Fruit fly (Drosophila melanogaster) whole organism, embryonic: ENCODE measurements around the gene CG46465.

Experiments used
- ATbp ChIP-seq: fragments of 200-800 bp; sonication (Bioruptor generic); optimal IDR thresholded peaks from 2 replicates; lab custom pipeline; 2017; ENCODE audit warnings: missing biosample characterization, mild to moderate bottlenecking, missing genetic modification characterization, missing genetic modification reagents
- Atf-2 ChIP-seq: fragments of 200-800 bp; sonication (Bioruptor generic); optimal IDR thresholded peaks from 2 replicates; lab custom pipeline; 2016; ENCODE audit warnings: missing biosample characterization, missing genetic modification characterization
- Atf3 ChIP-seq: fragments of 200-800 bp; sonication (Bioruptor generic); optimal IDR thresholded peaks from 3 replicates; lab custom pipeline; 2016; ENCODE audit warnings: missing biosample characterization, missing genetic modification characterization
- Bteb2 ChIP-seq: fragments of 200-800 bp; sonication (Bioruptor generic); optimal IDR thresholded peaks from 2 replicates; lab custom pipeline; 2016; ENCODE audit warnings: missing biosample characterization, missing genetic modification characterization
- CG11695 ChIP-seq: fragments of 200-800 bp; sonication (Bioruptor generic); IDR thresholded peaks from 3 replicates; pipeline ENCODE4 v1.3.6; 2022; ENCODE audit warnings: missing biosample characterization, missing genetic modification characterization
- CG12942 ChIP-seq: fragments of 200-800 bp; sonication (Bioruptor generic); optimal IDR thresholded peaks from 3 replicates; lab custom pipeline; 2016; ENCODE audit warnings: missing biosample characterization, missing genetic modification characterization
- CG14860 ChIP-seq: fragments of 200-800 bp; sonication (Bioruptor generic); IDR thresholded peaks from 3 replicates; pipeline ENCODE4 v1.3.6; 2022; ENCODE audit warnings: missing biosample characterization, missing genetic modification characterization; ENCODE audit not compliant: partially characterized antibody
- CG15601 ChIP-seq: fragments of 200-800 bp; sonication (Bioruptor generic); optimal IDR thresholded peaks from 3 replicates; lab custom pipeline; 2019; ENCODE audit warnings: missing biosample characterization, mild to moderate bottlenecking, missing genetic modification characterization, moderate library complexity
- CG16815 ChIP-seq: fragments of 200-800 bp; sonication (Bioruptor generic); optimal IDR thresholded peaks from 3 replicates; lab custom pipeline; 2017; ENCODE audit warnings: missing biosample characterization, mild to moderate bottlenecking, missing genetic modification characterization
- CG17829 ChIP-seq: fragments of 200-800 bp; optimal IDR thresholded peaks from 2 replicates; lab custom pipeline; 2019; ENCODE audit warnings: missing biosample characterization, mild to moderate bottlenecking, missing genetic modification characterization, moderate library complexity
- CG18011 ChIP-seq: fragments of 200-800 bp; sonication (Bioruptor generic); optimal IDR thresholded peaks from 2 replicates; lab custom pipeline; 2017; ENCODE audit warnings: missing biosample characterization, missing genetic modification characterization, mild to moderate bottlenecking, moderate library complexity, missing genotype
- CG2875 ChIP-seq: fragments of 200-800 bp; sonication (Bioruptor generic); optimal IDR thresholded peaks from 2 replicates; lab custom pipeline; 2017; ENCODE audit warnings: missing biosample characterization, mild to moderate bottlenecking, missing genetic modification characterization, missing genetic modification reagents
- CG30431 ChIP-seq: fragments of 200-800 bp; sonication (Bioruptor generic); optimal IDR thresholded peaks from 2 replicates; lab custom pipeline; 2017; ENCODE audit warnings: missing biosample characterization, missing genetic modification characterization
- CG3407 ChIP-seq: fragments of 200-800 bp; sonication (Bioruptor generic); optimal IDR thresholded peaks from 2 replicates; lab custom pipeline; 2018; ENCODE audit warnings: missing biosample characterization, mild to moderate bottlenecking, missing genetic modification characterization
- CG3995 ChIP-seq: fragments of 200-800 bp; sonication (Bioruptor generic); optimal IDR thresholded peaks from 3 replicates; lab custom pipeline; 2016; ENCODE audit warnings: missing biosample characterization, missing genetic modification characterization
- CG4328 ChIP-seq: fragments of 200-800 bp; sonication (Bioruptor generic); optimal IDR thresholded peaks from 3 replicates; lab custom pipeline; 2017; ENCODE audit warnings: missing biosample characterization, missing genetic modification reagents, missing genetic modification characterization
- CG4617 ChIP-seq: fragments of 200-800 bp; sonication (Bioruptor generic); optimal IDR thresholded peaks from 3 replicates; lab custom pipeline; 2016; ENCODE audit warnings: missing biosample characterization, missing genetic modification characterization, borderline replicate concordance
- CG5245 ChIP-seq: fragments of 200-800 bp; sonication (Bioruptor generic); optimal IDR thresholded peaks from 3 replicates; lab custom pipeline; 2016; ENCODE audit warnings: missing biosample characterization, missing genetic modification characterization
- CG6654 ChIP-seq: fragments of 200-800 bp; sonication (Bioruptor generic); optimal IDR thresholded peaks from 2 replicates; lab custom pipeline; 2017; ENCODE audit warnings: missing biosample characterization, mild to moderate bottlenecking, missing genetic modification characterization
- CG6765 ChIP-seq: fragments of 200-800 bp; sonication (Bioruptor generic); optimal IDR thresholded peaks from 3 replicates; lab custom pipeline; 2017; ENCODE audit warnings: missing biosample characterization, mild to moderate bottlenecking, missing genetic modification characterization
- D19A ChIP-seq: fragments of 200-800 bp; optimal IDR thresholded peaks from 3 replicates; lab custom pipeline; 2019; ENCODE audit warnings: missing biosample characterization, mild to moderate bottlenecking, missing genetic modification characterization, moderate library complexity
- H2.0 ChIP-seq: fragments of 200-800 bp; sonication (Bioruptor generic); IDR thresholded peaks from 2 replicates; pipeline ENCODE4 v1.3.6; 2022; ENCODE audit warnings: missing biosample characterization, missing genetic modification characterization
- Hand ChIP-seq: fragments of 200-800 bp; sonication (Bioruptor generic); optimal IDR thresholded peaks from 2 replicates; lab custom pipeline; 2017; ENCODE audit warnings: mild to moderate bottlenecking, missing biosample characterization, missing genetic modification reagents, missing genetic modification characterization
- Hey ChIP-seq: fragments of 200-800 bp; sonication (Bioruptor generic); optimal IDR thresholded peaks from 3 replicates; lab custom pipeline; 2018; ENCODE audit warnings: missing biosample characterization, mild to moderate bottlenecking, missing genetic modification characterization
- HmgZ ChIP-seq: fragments of 200-800 bp; sonication (Bioruptor generic); optimal IDR thresholded peaks from 2 replicates; lab custom pipeline; 2018; ENCODE audit warnings: missing biosample characterization, mild to moderate bottlenecking, missing genetic modification characterization
- Hmx ChIP-seq: fragments of 200-800 bp; sonication (Bioruptor generic); optimal IDR thresholded peaks from 2 replicates; lab custom pipeline; 2016; ENCODE audit warnings: missing biosample characterization, missing genetic modification characterization
- Hr39 ChIP-seq: fragments of >200 bp; optimal IDR thresholded peaks from 2 replicates; lab custom pipeline; 2017
- Lim3 ChIP-seq: fragments of 200-800 bp; sonication (Bioruptor generic); IDR thresholded peaks from 2 replicates; pipeline ENCODE4 v1.3.6; 2022; ENCODE audit warnings: missing biosample characterization, missing genetic modification characterization
- Mad ChIP-seq: fragments of 200-800 bp; sonication (Bioruptor generic); optimal IDR thresholded peaks from 2 replicates; lab custom pipeline; 2016; ENCODE audit warnings: missing biosample characterization, missing genetic modification characterization
- Nf-YA ChIP-seq: fragments of 200-800 bp; sonication (Bioruptor generic); IDR thresholded peaks from 2 replicates; pipeline ENCODE4 v1.3.6; 2022; ENCODE audit warnings: missing biosample characterization, missing genetic modification characterization
- Opbp ChIP-seq: fragments of 200-800 bp; sonication (Bioruptor generic); IDR thresholded peaks from 3 replicates; pipeline ENCODE4 v1.3.6; 2022; ENCODE audit warnings: missing biosample characterization, missing genetic modification characterization; ENCODE audit not compliant: partially characterized antibody
- Optix ChIP-seq: fragments of 200-800 bp; sonication (Bioruptor generic); IDR thresholded peaks from 3 replicates; pipeline ENCODE4 v1.3.6; 2022; ENCODE audit warnings: missing biosample characterization, missing genetic modification characterization
- PHDP ChIP-seq: fragments of 200-800 bp; sonication (Bioruptor generic); optimal IDR thresholded peaks from 3 replicates; lab custom pipeline; 2018; ENCODE audit warnings: missing biosample characterization, mild to moderate bottlenecking, missing genetic modification characterization, moderate library complexity
- Scr ChIP-seq: fragments of 200-800 bp; sonication (Bioruptor generic); IDR thresholded peaks from 2 replicates; pipeline ENCODE4 v1.3.6; 2022; ENCODE audit warnings: missing biosample characterization, missing genetic modification characterization; ENCODE audit not compliant: partially characterized antibody
- Spps ChIP-seq: fragments of 200-800 bp; sonication (Bioruptor generic); optimal IDR thresholded peaks from 2 replicates; lab custom pipeline; 2018; ENCODE audit warnings: missing biosample characterization, mild to moderate bottlenecking, missing genetic modification characterization
- cad ChIP-seq: fragments of >200 bp; optimal IDR thresholded peaks from 2 replicates; lab custom pipeline; 2017; ENCODE audit warnings: missing biosample characterization, missing genetic modification characterization
- chm ChIP-seq: fragments of 200-800 bp; sonication (Bioruptor generic); IDR thresholded peaks from 2 replicates; pipeline ENCODE4 v1.3.6; 2022; ENCODE audit warnings: missing biosample characterization, missing genetic modification characterization
- emc ChIP-seq: fragments of 200-800 bp; sonication (Bioruptor generic); optimal IDR thresholded peaks from 2 replicates; lab custom pipeline; 2016; ENCODE audit warnings: missing biosample characterization, missing genetic modification characterization
- eve ChIP-seq, 2 experiments: fragments of >200 bp; optimal IDR thresholded peaks; 2 replicates each; lab custom pipeline; 2017; ENCODE audit warnings: missing biosample characterization in 2 of 2, missing genetic modification characterization in 2 of 2
- fd96Cb ChIP-seq: fragments of 200-800 bp; sonication (Bioruptor generic); optimal IDR thresholded peaks from 2 replicates; lab custom pipeline; 2018; ENCODE audit warnings: missing biosample characterization, mild to moderate bottlenecking, missing genetic modification characterization, moderate library complexity
- hkb ChIP-seq, 2 experiments: fragments of 200-800 bp in 1 of 2; fragments of >200 bp in 1 of 2; sonication (Bioruptor generic) in 1 of 2; IDR thresholded peaks in 1 of 2; optimal IDR thresholded peaks in 1 of 2; 2 replicates each; pipeline versions ENCODE4 v1.3.6 to Lab custom; 2017 to 2022; ENCODE audit warnings: missing biosample characterization in 1 of 2, missing genetic modification characterization in 1 of 2
- insv ChIP-seq, 2 experiments: fragments of 200-800 bp; sonication (Bioruptor generic); optimal IDR thresholded peaks; 3 replicates each; lab custom pipeline; 2016 to 2018; ENCODE audit warnings: missing biosample characterization in 2 of 2, missing genetic modification characterization in 2 of 2
- kni ChIP-seq: fragments of 200-800 bp; sonication (Bioruptor generic); optimal IDR thresholded peaks from 3 replicates; lab custom pipeline; 2017; ENCODE audit warnings: mild to moderate bottlenecking, missing biosample characterization, missing genetic modification reagents, missing genetic modification characterization
- lola ChIP-seq, 3 experiments: fragments of >200 bp in 2 of 3; fragments of 200-800 bp in 1 of 3; sonication (Bioruptor generic) in 1 of 3; optimal IDR thresholded peaks; 2 replicates each; lab custom pipeline; 2017 to 2019; ENCODE audit warnings: missing biosample characterization in 3 of 3, missing genetic modification characterization in 3 of 3, mild to moderate bottlenecking in 1 of 3, moderate library complexity in 1 of 3
- onecut ChIP-seq: fragments of 200-800 bp; sonication (Bioruptor generic); IDR thresholded peaks from 2 replicates; pipeline ENCODE4 v1.3.6; 2022; ENCODE audit warnings: missing biosample characterization, missing genetic modification characterization
- org-1 ChIP-seq: fragments of 200-800 bp; sonication (Bioruptor generic); optimal IDR thresholded peaks from 2 replicates; lab custom pipeline; 2017; ENCODE audit warnings: missing biosample characterization, missing genetic modification characterization
- prd ChIP-seq, 3 experiments: fragments of >200 bp in 2 of 3; fragments of 200-800 bp in 1 of 3; sonication (Bioruptor generic) in 1 of 3; optimal IDR thresholded peaks in 2 of 3; IDR thresholded peaks in 1 of 3; 2 replicates in 2 of 3; 3 replicates in 1 of 3; pipeline versions ENCODE4 v1.3.6 to Lab custom; 2017 to 2022; ENCODE audit warnings: missing biosample characterization in 1 of 3, missing genetic modification characterization in 1 of 3
- ro ChIP-seq: fragments of 200-800 bp; sonication (Bioruptor generic); IDR thresholded peaks from 2 replicates; pipeline ENCODE4 v1.3.6; 2022; ENCODE audit warnings: missing biosample characterization, missing genetic modification characterization
- salm ChIP-seq: fragments of 200-800 bp; sonication (Bioruptor generic); optimal IDR thresholded peaks from 2 replicates; lab custom pipeline; 2018; ENCODE audit warnings: missing biosample characterization, mild to moderate bottlenecking, missing genetic modification characterization

The CG46465 gene

dm6 chr2L:18948065-18948723 is 44.1 kb upstream of the CG46465 start (continued):
- TF ChIP-seq Spps (tag; lab: Kevin White, UChicago): peak; percentile 71
- peak; percentile 82 for TF ChIP-seq CG3407
- TF ChIP-seq kni: no peak
- TF ChIP-seq CG5245 (GFP tag; lab: Kevin White, UChicago): peak; percentile 8
- TF ChIP-seq PHDP (tag; lab: Kevin White, UChicago): peak; percentile 84
- TF ChIP-seq Optix (GFP tag; lab: Robert Waterston, UW): no peak
- TF ChIP-seq Opbp: no peak
- no peak for TF ChIP-seq Bteb2 (GFP tag; lab: Kevin White, UChicago)
- TF ChIP-seq Nf-YA (GFP tag; lab: Robert Waterston, UW): no peak
- TF ChIP-seq CG6654 (GFP tag; lab: Kevin White, UChicago): no peak
- TF ChIP-seq hkb (optimal IDR thresholded peaks at IDR 0.05; lab: Kevin White, UChicago): no peak
- peak; percentile 69 for TF ChIP-seq hkb (GFP tag; IDR thresholded peaks at IDR 0.05; lab: Robert Waterston, UW)
- peak; percentile 29 for TF ChIP-seq Mad (GFP tag; lab: Kevin White, UChicago)
- TF ChIP-seq prd (optimal IDR thresholded peaks at IDR 0.05; lab: Kevin White, UChicago): no peak
- TF ChIP-seq prd (GFP tag; IDR thresholded peaks at IDR 0.05; lab: Robert Waterston, UW): peak; percentile 63; the same call in 2 of the 3 replicates
- peak; percentile 46 for TF ChIP-seq Hand (GFP tag; lab: Kevin White, UChicago)
- TF ChIP-seq CG2875: peak; percentile 69
- TF ChIP-seq chm (GFP tag; lab: Robert Waterston, UW): peak; percentile 53; the same call in 1 of the 2 replicates
- no peak for TF ChIP-seq insv (GFP tag; optimal IDR thresholded peaks at IDR 0.05; lab: Kevin White, UChicago)
- no peak for TF ChIP-seq CG14860 (GFP tag; lab: Robert Waterston, UW)
- peak in 1 of 3 experiments; percentile 92 for TF ChIP-seq lola (GFP tag; optimal IDR thresholded peaks at IDR 0.05; lab: Kevin White, UChicago)
- peak; percentile 85 for TF ChIP-seq CG15601 (tag; lab: Kevin White, UChicago)
- TF ChIP-seq CG17829 (tag; lab: Kevin White, UChicago): peak; percentile 81
- peak; percentile 48 for TF ChIP-seq CG12942
- TF ChIP-seq Atf-2: peak; percentile 39
- no peak for TF ChIP-seq CG6765
- peak; percentile 86 for TF ChIP-seq ATbp (GFP tag; lab: Kevin White, UChicago)
- no peak for TF ChIP-seq CG4617 (GFP tag; lab: Kevin White, UChicago)
- TF ChIP-seq CG4328 (GFP tag; lab: Kevin White, UChicago): peak; percentile 17
- TF ChIP-seq emc: no peak
- no peak for TF ChIP-seq Atf3 (GFP tag; lab: Kevin White, UChicago)
- TF ChIP-seq CG18011: no peak
- no peak for TF ChIP-seq cad (GFP tag; lab: Kevin White, UChicago)
- TF ChIP-seq Hmx: no peak
- TF ChIP-seq eve (GFP tag; optimal IDR thresholded peaks at IDR 0.05; lab: Kevin White, UChicago): no peak
- peak; percentile 99 for TF ChIP-seq D19A (tag; lab: Kevin White, UChicago)
- peak; percentile 5 for TF ChIP-seq HmgZ
- TF ChIP-seq Hr39: no peak
- no peak for TF ChIP-seq Hey (tag; lab: Kevin White, UChicago)
- TF ChIP-seq ro (GFP tag; lab: Robert Waterston, UW): no peak
- no peak for TF ChIP-seq Lim3 (GFP tag; lab: Robert Waterston, UW)
- TF ChIP-seq H2.0: 0 out of 2 replicates have a peak, but pooled peaks have one; percentile 10
- peak; percentile 68 for TF ChIP-seq CG16815
- no peak for TF ChIP-seq CG11695 (GFP tag; lab: Robert Waterston, UW)
- no peak for TF ChIP-seq Scr (GFP tag; lab: Robert Waterston, UW)
- TF ChIP-seq org-1: peak; percentile 54
- no peak for TF ChIP-seq CG3995 (GFP tag; lab: Kevin White, UChicago)
- TF ChIP-seq CG30431: peak; percentile 66
- peak; percentile 78 for TF ChIP-seq fd96Cb (tag; lab: Kevin White, UChicago)
- peak; percentile 44; the same call in 1 of the 2 replicates for TF ChIP-seq onecut (GFP tag; lab: Robert Waterston, UW)
- peak; percentile 70 for TF ChIP-seq salm (tag; lab: Kevin White, UChicago)
